Fruit fly (Drosophila melanogaster): Measurements from ENCODE around the gene CG32371.

Gene CG32371

DNA sequence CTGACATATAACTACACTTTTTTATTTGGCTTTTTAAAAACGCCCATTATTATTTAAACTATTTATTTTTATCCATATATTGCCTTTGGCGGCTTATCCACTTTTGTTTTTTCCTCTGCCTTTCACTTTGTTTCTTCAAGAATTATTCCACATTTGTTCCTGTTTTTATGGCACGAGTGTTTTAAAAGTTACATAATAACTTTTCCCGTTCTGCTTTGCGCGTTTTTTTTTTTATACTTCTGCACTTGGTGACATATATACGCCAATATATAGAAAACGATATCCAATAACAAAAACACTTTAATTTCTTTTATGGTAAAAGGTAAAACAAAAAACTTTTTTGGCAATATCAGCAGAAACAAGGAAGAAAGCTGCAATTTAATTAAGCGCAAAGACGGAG lies 6.5 kb upstream of the CG32371 start:
- TF ChIP-seq Pif1B (GFP tag; optimal IDR thresholded peaks at IDR 0.05) (no peak), CG9948 (tag; optimal IDR thresholded peaks at IDR 0.05) (no peak), CG10348 (GFP tag; IDR thresholded peaks at IDR 0.05) (no peak), rn (GFP tag; IDR thresholded peaks at IDR 0.05) (no peak), CG14655 (GFP tag; optimal IDR thresholded peaks at IDR 0.05) (no peak), CG12605 (GFP tag; IDR thresholded peaks at IDR 0.05) (no peak), EcR (GFP tag; optimal IDR thresholded peaks at IDR 0.05) (no peak), CG8301 (tag; optimal IDR thresholded peaks at IDR 0.05) (no peak), CG13204 (GFP tag; optimal IDR thresholded peaks at IDR 0.05) (no peak), D1 (tag; optimal IDR thresholded peaks at IDR 0.05) (no peak), Snoo (tag; optimal IDR thresholded peaks at IDR 0.05) (no peak), CG4496 (GFP tag; IDR thresholded peaks at IDR 0.05) (no peak), CG8159 (tag; optimal IDR thresholded peaks at IDR 0.05) (no peak)

DNA sequence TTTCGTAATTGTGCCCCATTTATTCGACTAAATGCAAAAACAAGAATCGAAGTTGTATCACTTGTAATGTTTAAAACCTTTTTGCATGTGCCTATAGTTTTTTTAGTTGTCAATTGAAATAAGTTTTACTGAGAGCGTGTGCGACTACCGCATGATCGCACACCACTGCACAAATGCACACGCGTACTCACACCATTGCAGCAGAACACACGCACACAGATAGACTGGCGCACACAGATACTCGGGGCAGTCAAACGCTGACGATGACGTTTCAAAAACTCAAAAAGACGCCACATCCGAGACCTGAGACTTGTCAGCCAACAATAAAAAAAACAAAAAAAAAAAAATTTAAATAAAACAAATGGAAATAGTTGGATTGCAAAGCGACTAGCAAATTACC lies 5.4 kb upstream of the CG32371 start:
- TF ChIP-seq CG8159 (tag; optimal IDR thresholded peaks at IDR 0.05): no peak

DNA sequence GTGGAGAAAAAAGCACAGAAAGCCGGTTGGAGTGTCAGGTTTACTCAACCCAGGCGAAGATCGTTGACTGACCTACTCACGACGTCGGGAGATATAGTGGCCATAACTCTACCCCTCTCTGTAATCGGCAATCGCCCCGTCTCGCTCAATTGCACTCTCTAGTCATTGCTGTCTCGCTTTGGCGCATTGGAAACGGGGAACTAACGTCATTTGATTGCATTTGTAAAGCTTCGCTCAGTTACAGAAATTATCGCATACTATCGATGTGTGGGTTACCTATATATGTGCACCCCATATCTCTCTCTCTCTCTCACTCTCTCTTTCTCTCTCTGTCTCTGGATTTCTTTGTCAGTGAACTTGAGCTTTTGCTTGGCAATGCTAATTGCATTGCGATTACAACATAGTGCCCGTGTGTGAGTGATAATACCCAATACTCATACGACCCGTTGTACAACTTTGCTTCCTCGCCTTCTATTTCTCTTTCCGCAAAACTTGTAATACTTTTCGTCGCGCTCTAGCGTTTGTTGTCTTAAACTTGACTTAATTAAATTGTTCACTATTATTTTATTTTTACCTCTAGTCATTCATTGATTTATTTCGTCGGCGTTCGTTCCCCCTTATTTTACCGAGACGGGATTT lies 4.1 kb upstream of the CG32371 start:
- TF ChIP-seq Ets98B (GFP tag; IDR thresholded peaks at IDR 0.05): no peak; the same call in 1 of the 2 replicates
- no peak for TF ChIP-seq CG32121 (GFP tag; IDR thresholded peaks at IDR 0.05)
- no peak for TF ChIP-seq CG8301 (tag; optimal IDR thresholded peaks at IDR 0.05)
- no peak for TF ChIP-seq CG8159 (tag; optimal IDR thresholded peaks at IDR 0.05)
- TF ChIP-seq gl (tag; optimal IDR thresholded peaks at IDR 0.05): no peak
- TF ChIP-seq Pif1A (GFP tag; optimal IDR thresholded peaks at IDR 0.05): no peak
- no peak for TF ChIP-seq CG10348 (GFP tag; IDR thresholded peaks at IDR 0.05)
- no peak for TF ChIP-seq CG14655 (GFP tag; optimal IDR thresholded peaks at IDR 0.05)
- no peak for TF ChIP-seq CG17806 (tag; optimal IDR thresholded peaks at IDR 0.05)
- no peak for TF ChIP-seq CG9948 (tag; optimal IDR thresholded peaks at IDR 0.05)

DNA sequence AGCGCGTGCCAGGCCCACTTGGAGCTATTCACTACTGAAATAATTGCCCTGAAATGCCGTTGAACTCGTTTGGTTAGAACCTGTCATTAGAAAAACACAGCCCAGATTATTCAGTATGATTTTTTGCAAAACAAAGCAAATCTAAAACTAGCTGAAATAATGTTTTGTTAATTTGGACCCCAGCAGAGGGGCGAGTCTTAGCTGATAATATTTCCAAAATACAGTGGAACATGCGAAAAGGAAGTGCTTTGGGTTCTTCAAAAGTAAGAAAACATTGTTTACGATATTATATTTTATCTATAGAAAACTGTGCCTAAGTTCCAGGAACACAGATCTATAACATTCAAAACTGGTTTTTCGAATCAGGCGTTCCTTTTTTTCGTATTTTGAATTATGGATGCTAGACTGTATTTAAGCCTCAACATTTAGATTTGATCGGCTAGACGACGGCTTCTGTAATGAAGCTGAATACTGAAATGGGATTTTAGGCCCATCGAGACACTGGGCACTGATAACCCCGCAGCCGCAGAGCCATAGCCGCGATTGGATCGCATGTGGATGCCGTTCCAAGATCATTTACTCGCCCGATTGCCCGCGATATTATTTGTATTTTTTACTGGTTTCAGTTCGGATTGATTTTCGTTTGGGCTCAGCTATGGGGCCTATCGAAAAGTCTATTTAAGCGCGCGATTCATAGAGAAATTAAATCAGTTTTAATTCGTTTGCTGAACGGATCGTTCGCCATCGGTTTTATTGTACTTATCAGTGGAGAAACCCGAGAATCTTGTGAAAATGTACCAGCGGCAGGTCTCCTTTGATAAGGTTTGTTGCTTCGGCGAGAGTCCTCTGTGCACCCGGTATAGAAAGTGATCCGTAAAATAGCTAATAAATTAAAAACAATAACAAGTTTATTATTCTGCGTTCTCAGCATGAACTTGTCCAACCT lies 8.0 kb downstream of the CG32371 start, which contains the start of gene Hn:
Gene Hn, plus strand, starts transcription at position 619 of the 946 bp plus-strand sequence.
- TF ChIP-seq CG15710 (tag; optimal IDR thresholded peaks at IDR 0.05) (no peak), rn (GFP tag; IDR thresholded peaks at IDR 0.05) (no peak), CG32121 (GFP tag; IDR thresholded peaks at IDR 0.05) (no peak), CG4496 (GFP tag; IDR thresholded peaks at IDR 0.05) (no peak), Snoo (tag; optimal IDR thresholded peaks at IDR 0.05) (no peak), CG34367 (tag; optimal IDR thresholded peaks at IDR 0.05) (no peak), CG13204 (GFP tag; optimal IDR thresholded peaks at IDR 0.05) (no peak), CG12605 (GFP tag; IDR thresholded peaks at IDR 0.05) (no peak), CG9948 (tag; optimal IDR thresholded peaks at IDR 0.05) (no peak), Pif1B (GFP tag; optimal IDR thresholded peaks at IDR 0.05) (no peak), fd96Ca (GFP tag; IDR thresholded peaks at IDR 0.05) (no peak), CG17806 (tag; optimal IDR thresholded peaks at IDR 0.05) (no peak), Pif1A (GFP tag; optimal IDR thresholded peaks at IDR 0.05) (no peak), CG8159 (tag; optimal IDR thresholded peaks at IDR 0.05) (no peak), CG14655 (GFP tag; optimal IDR thresholded peaks at IDR 0.05) (no peak), D1 (tag; optimal IDR thresholded peaks at IDR 0.05) (no peak), CG10348 (GFP tag; IDR thresholded peaks at IDR 0.05) (no peak)

DNA sequence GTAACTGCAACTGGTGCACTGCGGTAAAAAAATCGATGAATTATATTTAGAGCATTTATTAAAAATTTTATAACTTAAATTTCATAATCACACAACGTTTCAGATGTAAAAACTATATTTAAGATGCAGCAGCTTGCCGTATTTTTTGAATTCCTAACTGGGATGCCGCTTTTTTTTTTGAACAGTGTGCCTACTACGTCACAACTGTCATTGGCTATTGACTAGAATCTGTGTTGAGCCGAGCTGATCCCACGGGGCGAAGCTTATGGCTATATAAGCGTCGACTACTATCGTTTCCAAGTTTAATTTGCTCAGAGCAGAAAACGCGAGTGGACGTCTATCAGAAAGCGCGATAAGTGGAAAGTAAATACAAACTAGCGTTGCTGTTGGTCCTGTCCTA lies 14.0 kb downstream of the CG32371 start, which contains the start of gene CG7409:
Gene CG7409, plus strand, starts transcription at position 301 of the 400 bp plus-strand sequence.
- TF ChIP-seq D1 (tag; optimal IDR thresholded peaks at IDR 0.05) (no peak), CG13204 (GFP tag; optimal IDR thresholded peaks at IDR 0.05) (no peak), Pif1A (GFP tag; optimal IDR thresholded peaks at IDR 0.05) (no peak), CG12605 (GFP tag; IDR thresholded peaks at IDR 0.05) (no peak), CG10348 (GFP tag; IDR thresholded peaks at IDR 0.05) (no peak), CG9948 (tag; optimal IDR thresholded peaks at IDR 0.05) (no peak), CG15710 (tag; optimal IDR thresholded peaks at IDR 0.05) (no peak), CG8301 (tag; optimal IDR thresholded peaks at IDR 0.05) (no peak), gl (tag; optimal IDR thresholded peaks at IDR 0.05) (no peak), fd96Ca (GFP tag; IDR thresholded peaks at IDR 0.05) (no peak), rn (GFP tag; IDR thresholded peaks at IDR 0.05) (no peak), CG32121 (GFP tag; IDR thresholded peaks at IDR 0.05) (no peak), Ets98B (GFP tag; IDR thresholded peaks at IDR 0.05) (no peak), CG17806 (tag; optimal IDR thresholded peaks at IDR 0.05) (no peak)

DNA sequence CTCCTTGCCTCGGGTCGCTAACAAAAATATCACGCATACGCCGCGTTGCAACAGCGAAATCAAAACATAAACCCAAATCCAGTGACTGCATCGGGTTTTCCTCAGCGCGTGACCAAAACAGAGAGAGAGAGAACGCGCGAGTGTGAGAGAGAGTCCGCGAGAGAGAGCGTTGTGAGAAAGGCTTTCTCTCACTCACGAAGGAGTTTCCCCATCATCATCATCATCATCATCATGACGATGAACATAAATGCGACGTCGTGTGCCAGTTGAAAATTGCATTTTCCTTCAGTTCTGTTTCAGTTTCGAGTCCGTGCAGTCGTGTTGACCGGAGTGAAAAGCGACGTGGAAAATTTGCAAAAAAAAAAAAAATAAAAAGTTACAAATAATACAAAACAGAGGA lies 21.1 kb downstream of the CG32371 start, which contains the start of gene CG13685:
Gene CG13685, plus strand, starts transcription at position 301 of the 400 bp plus-strand sequence.
- TF ChIP-seq CG32121 (GFP tag; IDR thresholded peaks at IDR 0.05) (no peak), EcR (GFP tag; optimal IDR thresholded peaks at IDR 0.05) (no peak), CG4496 (GFP tag; IDR thresholded peaks at IDR 0.05) (peak; percentile 46; the same call in 1 of the 3 replicates)

All from whole organism, pupa.